Fruit fly (Drosophila melanogaster): ENCODE data around the gene yl.

- TF ChIP-seq CG9948 (tag; optimal IDR thresholded peaks at IDR 0.05) = peak; percentile 31
- TF ChIP-seq CG13204 (GFP tag; optimal IDR thresholded peaks at IDR 0.05) = no peak
- no peak for TF ChIP-seq Snoo (tag; optimal IDR thresholded peaks at IDR 0.05)
- TF ChIP-seq Pif1A (GFP tag; optimal IDR thresholded peaks at IDR 0.05) = no peak
- peak; percentile 18 for TF ChIP-seq CG8159 (tag; optimal IDR thresholded peaks at IDR 0.05)
- TF ChIP-seq D1 (tag; optimal IDR thresholded peaks at IDR 0.05) = no peak
- TF ChIP-seq EcR (GFP tag; optimal IDR thresholded peaks at IDR 0.05) = no peak
- TF ChIP-seq gl (tag; optimal IDR thresholded peaks at IDR 0.05) = no peak
- no peak for TF ChIP-seq CG32121 (GFP tag; IDR thresholded peaks at IDR 0.05)
- TF ChIP-seq rn (GFP tag; IDR thresholded peaks at IDR 0.05) = no peak
- 0 out of 2 replicates have a peak, but pooled peaks have one; percentile 35 for TF ChIP-seq Ets98B (GFP tag; IDR thresholded peaks at IDR 0.05)
- TF ChIP-seq CG15710 (tag; optimal IDR thresholded peaks at IDR 0.05) = no peak
Observed at dm6 chrX:14148171-14148570, 44.8 kb upstream of the yl start.
